Worm (Caenorhabditis elegans) whole organism, L4 larva: ENCODE data around the gene otpl-6.

Experiments
- D1046.2 ChIP-seq: fragments of 200-800 bp; sonication (Bioruptor generic); IDR thresholded peaks from 2 replicates; pipeline ENCODE4 v1.3.6; 2022; ENCODE audit warnings: missing genetic modification characterization, missing compliant biosample characterization
- F10B5.3 ChIP-seq: sonication (generic microtip); optimal IDR thresholded peaks from 2 replicates; lab custom pipeline; 2016; ENCODE audit warnings: mild to moderate bottlenecking, missing genetic modification characterization, missing compliant biosample characterization
- F26F4.8 ChIP-seq: fragments of 200-800 bp; sonication (Bioruptor generic); conservative IDR thresholded peaks from 2 replicates; pipeline ENCODE4 v1.3.6; 2022; ENCODE audit warnings: missing genetic modification characterization, missing compliant biosample characterization
- T26A8.4 ChIP-seq: fragments of 200-800 bp; sonication (Bioruptor generic); IDR thresholded peaks from 2 replicates; pipeline ENCODE4 v1.3.6; 2022; ENCODE audit warnings: missing genetic modification characterization, missing compliant biosample characterization
- Y48G9A.11 ChIP-seq: fragments of 200-800 bp; sonication (Bioruptor generic); IDR thresholded peaks from 2 replicates; pipeline ENCODE4 v1.3.6; 2022; ENCODE audit warnings: missing genetic modification reagents, missing genetic modification characterization, missing compliant biosample characterization
- Y75B8A.6 ChIP-seq: fragments of 200-800 bp; sonication (Bioruptor generic); IDR thresholded peaks from 2 replicates; pipeline ENCODE4 v1.3.6; 2022; ENCODE audit warnings: missing genetic modification reagents, missing genetic modification characterization, missing compliant biosample characterization
- aly-2 ChIP-seq: sonication (generic microtip); optimal IDR thresholded peaks from 2 replicates; lab custom pipeline; 2018; ENCODE audit warnings: missing biosample characterization, missing genetic modification characterization
- ama-1 ChIP-seq: fragments of 150-350 bp; optimal IDR thresholded peaks from 2 replicates; lab custom pipeline; 2014; ENCODE audit warnings: inconsistent platforms, mixed read lengths
- arid-1 ChIP-seq: fragments of 200-800 bp; sonication (Bioruptor generic); conservative IDR thresholded peaks from 2 replicates; pipeline ENCODE4 v1.3.6; 2022; ENCODE audit warnings: missing genetic modification reagents, missing genetic modification characterization, missing compliant biosample characterization
- ceh-28 ChIP-seq: fragments of 150-350 bp; optimal IDR thresholded peaks from 2 replicates; lab custom pipeline; 2014; ENCODE audit warnings: missing biosample characterization, missing genetic modification reagents, missing genetic modification characterization
- ceh-82 ChIP-seq: sonication (generic microtip); optimal IDR thresholded peaks from 2 replicates; lab custom pipeline; 2017; ENCODE audit warnings: missing biosample characterization, missing genetic modification characterization
- cey-2 ChIP-seq: sonication (generic microtip); optimal IDR thresholded peaks from 3 replicates; lab custom pipeline; 2017; ENCODE audit warnings: missing genetic modification characterization, mild to moderate bottlenecking, missing compliant biosample characterization, antibody characterized with exemption, borderline replicate concordance; ENCODE audit not compliant: insufficient read depth
- daf-12 ChIP-seq: fragments of 150-350 bp; optimal IDR thresholded peaks from 2 replicates; lab custom pipeline; 2014; ENCODE audit warnings: missing biosample characterization, missing genetic modification reagents, missing genetic modification characterization
- dmd-9 ChIP-seq: fragments of 200-800 bp; sonication (Bioruptor generic); IDR thresholded peaks from 2 replicates; pipeline ENCODE4 v1.3.6; 2022; ENCODE audit warnings: missing genetic modification reagents, missing genetic modification characterization, missing compliant biosample characterization
- fos-1 ChIP-seq: fragments of 150-350 bp; optimal IDR thresholded peaks from 2 replicates; lab custom pipeline; 2014; ENCODE audit warnings: missing biosample characterization, missing genetic modification characterization
- jun-1 ChIP-seq: fragments of 150-350 bp; optimal IDR thresholded peaks from 2 replicates; lab custom pipeline; 2014; ENCODE audit warnings: missing biosample characterization, missing genetic modification reagents, missing genetic modification characterization
- lim-7 ChIP-seq: fragments of 200-800 bp; sonication (Bioruptor generic); IDR thresholded peaks from 2 replicates; pipeline ENCODE4 v1.3.6; 2022; ENCODE audit warnings: missing genetic modification characterization, missing compliant biosample characterization
- lin-13 ChIP-seq: fragments of 150-350 bp; optimal IDR thresholded peaks from 2 replicates; lab custom pipeline; 2014; ENCODE audit warnings: missing biosample characterization, missing genetic modification reagents, missing genetic modification characterization
- madf-5 ChIP-seq, 2 experiments: fragments of 200-800 bp; sonication (Bioruptor generic); IDR thresholded peaks; 2 replicates each; pipeline ENCODE4 v1.3.6; 2022; ENCODE audit warnings: missing compliant biosample characterization in 2 of 2, missing genetic modification characterization in 2 of 2
- mdt-29 ChIP-seq: fragments of 200-800 bp; sonication (Bioruptor generic); IDR thresholded peaks from 2 replicates; pipeline ENCODE4 v1.3.6; 2022; ENCODE audit warnings: missing genetic modification reagents, missing genetic modification characterization, missing compliant biosample characterization
- mep-1 ChIP-seq: fragments of 150-350 bp; sonication (generic microtip); optimal IDR thresholded peaks from 3 replicates; lab custom pipeline; 2014; ENCODE audit warnings: missing biosample characterization, missing genetic modification characterization
- nhr-10 ChIP-seq: fragments of 150-350 bp; optimal IDR thresholded peaks from 2 replicates; lab custom pipeline; 2014; ENCODE audit warnings: missing biosample characterization, missing genetic modification characterization
- nhr-102 ChIP-seq: sonication (generic microtip); optimal IDR thresholded peaks from 2 replicates; lab custom pipeline; 2016; ENCODE audit warnings: mild to moderate bottlenecking, missing genetic modification characterization, moderate library complexity, missing compliant biosample characterization
- nhr-25 ChIP-seq: sonication (generic microtip); optimal IDR thresholded peaks from 2 replicates; lab custom pipeline; 2017; ENCODE audit warnings: missing genetic modification characterization, mild to moderate bottlenecking, missing compliant biosample characterization, antibody characterized with exemption, moderate library complexity, borderline replicate concordance; ENCODE audit not compliant: insufficient read depth
- nhr-28 ChIP-seq: fragments of 150-350 bp; optimal IDR thresholded peaks from 2 replicates; lab custom pipeline; 2014; ENCODE audit warnings: missing biosample characterization, missing genetic modification characterization
- nhr-41 ChIP-seq: fragments of 200-800 bp; sonication (Bioruptor generic); IDR thresholded peaks from 2 replicates; pipeline ENCODE4 v1.3.6; 2022; ENCODE audit warnings: missing genetic modification reagents, missing genetic modification characterization, missing compliant biosample characterization
- nhr-42 ChIP-seq: fragments of 200-800 bp; sonication (Bioruptor generic); IDR thresholded peaks from 2 replicates; pipeline ENCODE4 v1.3.6; 2022; ENCODE audit warnings: missing genetic modification characterization, missing compliant biosample characterization
- nhr-76 ChIP-seq: fragments of 150-350 bp; optimal IDR thresholded peaks from 2 replicates; lab custom pipeline; 2014; ENCODE audit warnings: missing biosample characterization, missing genetic modification characterization
- pha-4 ChIP-seq, 2 experiments: fragments of 150-350 bp in 1 of 2; fragments of 200-800 bp in 1 of 2; sonication (Bioruptor generic) in 1 of 2; IDR thresholded peaks in 1 of 2; optimal IDR thresholded peaks in 1 of 2; 2 replicates each; pipeline versions ENCODE4 v1.3.6 to Lab custom; 2014 to 2022; ENCODE audit warnings: missing genetic modification characterization in 2 of 2, missing genetic modification reagents in 2 of 2, missing biosample characterization in 1 of 2, missing compliant biosample characterization in 1 of 2
- saeg-2 ChIP-seq: fragments of 200-800 bp; sonication (Bioruptor generic); IDR thresholded peaks from 2 replicates; pipeline ENCODE4 v1.3.6; 2022; ENCODE audit warnings: missing genetic modification reagents, missing genetic modification characterization, missing compliant biosample characterization
- set-16 ChIP-seq: fragments of 200-800 bp; sonication (Bioruptor generic); IDR thresholded peaks from 2 replicates; pipeline ENCODE4 v1.3.6; 2022; ENCODE audit warnings: missing genetic modification reagents, missing genetic modification characterization, missing compliant biosample characterization
- snpc-1.2 ChIP-seq: fragments of 200-800 bp; sonication (Bioruptor generic); IDR thresholded peaks from 2 replicates; pipeline ENCODE4 v1.3.6; 2022; ENCODE audit warnings: missing genetic modification reagents, missing genetic modification characterization, missing compliant biosample characterization
- spr-3 ChIP-seq: fragments of 200-800 bp; sonication (Bioruptor generic); optimal IDR thresholded peaks from 2 replicates; lab custom pipeline; 2018; ENCODE audit warnings: mild to moderate bottlenecking, missing genetic modification characterization, missing compliant biosample characterization
- unc-130 ChIP-seq: sonication (generic microtip); optimal IDR thresholded peaks from 2 replicates; lab custom pipeline; 2016; ENCODE audit warnings: missing genetic modification reagents, missing genetic modification characterization, missing compliant biosample characterization
- unc-39 ChIP-seq: sonication (generic microtip); optimal IDR thresholded peaks from 2 replicates; lab custom pipeline; 2017; ENCODE audit warnings: missing biosample characterization, missing genetic modification characterization
- unc-62 ChIP-seq, 3 experiments: fragments of 150-350 bp in 1 of 3; sonication (generic microtip); optimal IDR thresholded peaks in 2 of 3; peaks in 1 of 3; 1 replicate in 1 of 3; 2 replicates in 2 of 3; lab custom pipeline; 2014 to 2017; ENCODE audit warnings: missing biosample characterization in 3 of 3, missing genetic modification characterization in 3 of 3, missing genetic modification reagents in 3 of 3, missing genotype in 1 of 3
- vab-7 ChIP-seq: fragments of 200-800 bp; sonication (Bioruptor generic); IDR thresholded peaks from 2 replicates; pipeline ENCODE4 v1.3.6; 2022; ENCODE audit warnings: missing genetic modification reagents, missing genetic modification characterization, missing compliant biosample characterization
- zag-1 ChIP-seq: fragments of 150-350 bp; optimal IDR thresholded peaks from 2 replicates; lab custom pipeline; 2014; ENCODE audit warnings: missing biosample characterization, missing genetic modification characterization

The otpl-6 gene

ce11 chrV:8500348-8500747 is 25.5 kb upstream of the otpl-6 start (continued):
- TF ChIP-seq snpc-1.2 (GFP tag; lab: Robert Waterston, UW) (peak; percentile 98), Y48G9A.11 (peak; percentile 95), nhr-28 (tag; lab: Kevin White, UChicago) (peak; percentile 65), Y75B8A.6 (GFP tag; lab: Robert Waterston, UW) (peak; percentile 99), lin-13 (GFP tag; lab: Kevin White, UChicago) (peak; percentile 78), nhr-10 (peak; percentile 54), ceh-28 (tag; lab: Kevin White, UChicago) (no peak), mdt-29 (GFP tag; lab: Robert Waterston, UW) (peak; percentile 96)

- TF ChIP-seq F26F4.8 (GFP tag; lab: Robert Waterston, UW) (no peak), aly-2 (tag; lab: Kevin White, UChicago) (no peak), daf-12 (tag; lab: Kevin White, UChicago) (no peak), nhr-102 (tag; lab: Kevin White, UChicago) (no peak), arid-1 (GFP tag; lab: Robert Waterston, UW) (no peak), pha-4 (GFP tag; IDR thresholded peaks at IDR 0.05; lab: Robert Waterston, UW) (no peak), pha-4 (tag; optimal IDR thresholded peaks at IDR 0.05; lab: Kevin White, UChicago) (no peak), vab-7 (GFP tag; lab: Robert Waterston, UW) (no peak), mep-1 (tag; lab: Kevin White, UChicago) (no peak), madf-5 (GFP tag; IDR thresholded peaks at IDR 0.05; lab: Robert Waterston, UW) (no peak), cey-2 (tag; lab: Kevin White, UChicago) (no peak), unc-62 (GFP tag; optimal IDR thresholded peaks at IDR 0.05 in 1 of 2; lab: Kevin White, UChicago) (no peak), unc-62 (tag; optimal IDR thresholded peaks at IDR 0.05; lab: Kevin White, UChicago) (no peak), lim-7 (no peak), nhr-42 (GFP tag; lab: Robert Waterston, UW) (no peak), dmd-9 (GFP tag; lab: Robert Waterston, UW) (no peak), saeg-2 (GFP tag; lab: Robert Waterston, UW) (no peak), nhr-76 (tag; lab: Kevin White, UChicago) (no peak), D1046.2 (GFP tag; lab: Robert Waterston, UW) (no peak), jun-1 (tag; lab: Kevin White, UChicago) (no peak), mdt-29 (GFP tag; lab: Robert Waterston, UW) (no peak), set-16 (GFP tag; lab: Robert Waterston, UW) (no peak)
Measured at ce11 chrV:8507324-8507723, 18.6 kb upstream of the otpl-6 start, which contains the start of gene ZK994.6. Gene ZK994.6, minus strand, starts transcription at chrV:8507424.

- TF ChIP-seq fos-1 (tag; lab: Kevin White, UChicago) (no peak), madf-5 (GFP tag; IDR thresholded peaks at IDR 0.05; lab: Robert Waterston, UW) (no peak), ceh-82 (tag; lab: Kevin White, UChicago) (no peak), nhr-76 (tag; lab: Kevin White, UChicago) (no peak), nhr-41 (GFP tag; lab: Robert Waterston, UW) (no peak), vab-7 (GFP tag; lab: Robert Waterston, UW) (no peak), nhr-42 (GFP tag; lab: Robert Waterston, UW) (no peak), nhr-28 (tag; lab: Kevin White, UChicago) (no peak), F10B5.3 (no peak), aly-2 (tag; lab: Kevin White, UChicago) (no peak), ama-1 (no peak), spr-3 (GFP tag; lab: Kevin White, UChicago) (no peak), nhr-25 (tag; lab: Kevin White, UChicago) (no peak), cey-2 (tag; lab: Kevin White, UChicago) (no peak), unc-39 (tag; lab: Kevin White, UChicago) (no peak), zag-1 (tag; lab: Kevin White, UChicago) (no peak), unc-130 (GFP tag; lab: Kevin White, UChicago) (no peak), T26A8.4 (GFP tag; lab: Robert Waterston, UW) (no peak)
Measured at ce11 chrV:8513361-8513760, 12.5 kb upstream of the otpl-6 start, which contains the start of gene F45F2.9. Gene F45F2.9, minus strand, starts transcription at chrV:8513461.
